Fruit fly (Drosophila melanogaster) whole organism, embryonic: ENCODE measurements around the gene osp.
A peak's percentile ranks its signal among the peaks of the same experiment; 100 is the strongest.

Source experiments
- Bdp1 ChIP-seq: fragments of 200-800 bp; sonication (Bioruptor generic); optimal IDR thresholded peaks from 3 replicates; lab custom pipeline; 2016; ENCODE audit warnings: missing biosample characterization, missing genetic modification characterization
- BtbVII ChIP-seq: fragments of 200-800 bp; sonication (Bioruptor generic); optimal IDR thresholded peaks from 3 replicates; lab custom pipeline; 2017; ENCODE audit warnings: missing biosample characterization, mild to moderate bottlenecking, missing genetic modification characterization
- CG10321 ChIP-seq: fragments of 200-800 bp; sonication (Bioruptor generic); IDR thresholded peaks from 2 replicates; pipeline ENCODE4 v1.3.6; 2022; ENCODE audit warnings: missing biosample characterization, missing genetic modification characterization
- CG10366 ChIP-seq: fragments of 200-800 bp; sonication (Bioruptor generic); IDR thresholded peaks from 2 replicates; pipeline ENCODE4 v1.3.6; 2022; ENCODE audit warnings: missing biosample characterization, missing genetic modification characterization
- CG1233 ChIP-seq: fragments of 200-800 bp; sonication (Bioruptor generic); optimal IDR thresholded peaks from 4 replicates; lab custom pipeline; 2018; ENCODE audit warnings: missing biosample characterization, mild to moderate bottlenecking, missing genetic modification characterization
- CG12942 ChIP-seq: fragments of 200-800 bp; sonication (Bioruptor generic); optimal IDR thresholded peaks from 3 replicates; lab custom pipeline; 2016; ENCODE audit warnings: missing biosample characterization, missing genetic modification characterization
- CG13624 ChIP-seq: fragments of 200-800 bp; sonication (Bioruptor generic); optimal IDR thresholded peaks from 2 replicates; lab custom pipeline; 2016; ENCODE audit warnings: missing biosample characterization, missing genetic modification characterization
- CG1602 ChIP-seq: fragments of 200-800 bp; sonication (Bioruptor generic); optimal IDR thresholded peaks from 3 replicates; lab custom pipeline; 2016; ENCODE audit warnings: missing biosample characterization, missing genetic modification characterization
- CG18599 ChIP-seq: fragments of 200-800 bp; sonication (Bioruptor generic); optimal IDR thresholded peaks from 3 replicates; lab custom pipeline; 2017; ENCODE audit warnings: missing biosample characterization, missing genetic modification characterization, mild to moderate bottlenecking, moderate library complexity, missing genetic modification reagents
- CG2678 ChIP-seq: fragments of 200-800 bp; sonication (Bioruptor generic); optimal IDR thresholded peaks from 3 replicates; lab custom pipeline; 2019; ENCODE audit warnings: missing biosample characterization, mild to moderate bottlenecking, missing genetic modification characterization, moderate library complexity
- CG3065 ChIP-seq: fragments of 200-800 bp; sonication (Bioruptor generic); optimal IDR thresholded peaks from 2 replicates; lab custom pipeline; 2016; ENCODE audit warnings: missing biosample characterization, missing genetic modification characterization
- CG3407 ChIP-seq: fragments of 200-800 bp; sonication (Bioruptor generic); optimal IDR thresholded peaks from 2 replicates; lab custom pipeline; 2018; ENCODE audit warnings: missing biosample characterization, mild to moderate bottlenecking, missing genetic modification characterization
- CG6689 ChIP-seq: fragments of 200-800 bp; sonication (Bioruptor generic); IDR thresholded peaks from 2 replicates; pipeline ENCODE4 v1.3.6; 2022; ENCODE audit warnings: missing biosample characterization, missing genetic modification characterization
- CG6854 ChIP-seq: fragments of 200-800 bp; sonication (Bioruptor generic); optimal IDR thresholded peaks from 3 replicates; lab custom pipeline; 2017; ENCODE audit warnings: missing biosample characterization, mild to moderate bottlenecking, missing genetic modification characterization
- CG8089 ChIP-seq: fragments of 200-800 bp; sonication (Bioruptor generic); optimal IDR thresholded peaks from 3 replicates; lab custom pipeline; 2016; ENCODE audit warnings: missing biosample characterization, missing genetic modification characterization
- CG8359 ChIP-seq: fragments of 200-800 bp; sonication (Bioruptor generic); optimal IDR thresholded peaks from 2 replicates; lab custom pipeline; 2017; ENCODE audit warnings: missing biosample characterization, mild to moderate bottlenecking, missing genetic modification characterization, borderline replicate concordance
- CG8944 ChIP-seq: fragments of 200-800 bp; sonication (Bioruptor generic); optimal IDR thresholded peaks from 3 replicates; lab custom pipeline; 2016; ENCODE audit warnings: missing biosample characterization, missing genetic modification characterization
- CG9876 ChIP-seq: fragments of 200-800 bp; sonication (Bioruptor generic); optimal IDR thresholded peaks from 2 replicates; lab custom pipeline; 2016; ENCODE audit warnings: missing biosample characterization, missing genetic modification characterization
- CTCF ChIP-seq: fragments of 200-800 bp; sonication (Bioruptor generic); optimal IDR thresholded peaks from 2 replicates; lab custom pipeline; 2017; ENCODE audit warnings: missing biosample characterization, mild to moderate bottlenecking, missing genetic modification characterization, moderate library complexity
- Doc2 ChIP-seq: fragments of 200-800 bp; sonication (Bioruptor generic); IDR thresholded peaks from 2 replicates; pipeline ENCODE4 v1.3.6; 2022; ENCODE audit warnings: missing biosample characterization, missing genetic modification characterization
- Ets65A ChIP-seq: fragments of 200-800 bp; sonication (Bioruptor generic); peaks from one replicate; lab custom pipeline; 2016; ENCODE audit warnings: missing biosample characterization, missing genetic modification characterization
- Gug ChIP-seq: fragments of 200-800 bp; sonication (Bioruptor generic); IDR thresholded peaks from 4 replicates; pipeline ENCODE4 v1.3.6; 2022; ENCODE audit warnings: missing biosample characterization, missing genetic modification characterization
- MESR4 ChIP-seq: fragments of 200-800 bp; sonication (Bioruptor generic); optimal IDR thresholded peaks from 2 replicates; lab custom pipeline; 2018; ENCODE audit warnings: missing biosample characterization, mild to moderate bottlenecking, missing genetic modification characterization, moderate library complexity
- Max ChIP-seq: fragments of 200-800 bp; sonication (Bioruptor generic); optimal IDR thresholded peaks from 2 replicates; lab custom pipeline; 2016; ENCODE audit warnings: missing biosample characterization, mild to moderate bottlenecking, missing genetic modification characterization
- Med ChIP-seq: fragments of 200-800 bp; sonication (Bioruptor generic); peaks from one replicate; lab custom pipeline; 2016; ENCODE audit warnings: missing biosample characterization, missing genetic modification characterization, mild to moderate bottlenecking, inconsistent platforms, moderate library complexity
- Nf-YB ChIP-seq: fragments of 200-800 bp; sonication (Bioruptor generic); optimal IDR thresholded peaks from 3 replicates; lab custom pipeline; 2019; ENCODE audit warnings: missing biosample characterization, mild to moderate bottlenecking, missing genetic modification characterization, moderate library complexity
- Oli ChIP-seq: fragments of 200-800 bp; sonication (Bioruptor generic); optimal IDR thresholded peaks from 2 replicates; lab custom pipeline; 2018; ENCODE audit warnings: missing biosample characterization, mild to moderate bottlenecking, missing genetic modification characterization, moderate library complexity
- PHDP ChIP-seq: fragments of 200-800 bp; sonication (Bioruptor generic); optimal IDR thresholded peaks from 3 replicates; lab custom pipeline; 2018; ENCODE audit warnings: missing biosample characterization, mild to moderate bottlenecking, missing genetic modification characterization, moderate library complexity
- Spps ChIP-seq: fragments of 200-800 bp; sonication (Bioruptor generic); optimal IDR thresholded peaks from 2 replicates; lab custom pipeline; 2018; ENCODE audit warnings: missing biosample characterization, mild to moderate bottlenecking, missing genetic modification characterization
- ac ChIP-seq: fragments of 200-800 bp; sonication (Bioruptor generic); optimal IDR thresholded peaks from 3 replicates; lab custom pipeline; 2017; ENCODE audit warnings: missing biosample characterization, mild to moderate bottlenecking, missing genetic modification characterization
- bbx ChIP-seq: fragments of 200-800 bp; sonication (Bioruptor generic); IDR thresholded peaks from 2 replicates; pipeline ENCODE4 v1.3.6; 2022; ENCODE audit warnings: missing biosample characterization, missing genetic modification characterization; ENCODE audit not compliant: partially characterized antibody
- bigmax ChIP-seq: fragments of 200-800 bp; sonication (Bioruptor generic); optimal IDR thresholded peaks from 2 replicates; lab custom pipeline; 2018; ENCODE audit warnings: missing biosample characterization, mild to moderate bottlenecking, missing genetic modification characterization
- dan ChIP-seq: fragments of 200-800 bp; sonication (Bioruptor generic); IDR thresholded peaks from 2 replicates; pipeline ENCODE4 v1.3.6; 2022; ENCODE audit warnings: missing biosample characterization, missing genetic modification characterization
- danr ChIP-seq: fragments of 200-800 bp; sonication (Bioruptor generic); IDR thresholded peaks from 2 replicates; pipeline ENCODE4 v1.3.6; 2022; ENCODE audit warnings: missing biosample characterization, missing genetic modification characterization
- dmrt11E ChIP-seq: fragments of 200-800 bp; sonication (Bioruptor generic); optimal IDR thresholded peaks from 3 replicates; lab custom pipeline; 2018; ENCODE audit warnings: missing biosample characterization, mild to moderate bottlenecking, missing genetic modification characterization, moderate library complexity
- emc ChIP-seq: fragments of 200-800 bp; sonication (Bioruptor generic); optimal IDR thresholded peaks from 2 replicates; lab custom pipeline; 2016; ENCODE audit warnings: missing biosample characterization, missing genetic modification characterization
- eve ChIP-seq, 2 experiments: fragments of >200 bp; optimal IDR thresholded peaks; 2 replicates each; lab custom pipeline; 2017; ENCODE audit warnings: missing biosample characterization in 2 of 2, missing genetic modification characterization in 2 of 2
- fru ChIP-seq: fragments of >200 bp; optimal IDR thresholded peaks from 2 replicates; lab custom pipeline; 2017
- grn ChIP-seq: fragments of 200-800 bp; sonication (Bioruptor generic); optimal IDR thresholded peaks from 3 replicates; lab custom pipeline; 2017; ENCODE audit warnings: missing biosample characterization, missing genetic modification characterization
- gsb ChIP-seq: fragments of 200-800 bp; sonication (Bioruptor generic); IDR thresholded peaks from 2 replicates; pipeline ENCODE4 v1.3.6; 2022; ENCODE audit warnings: missing biosample characterization, missing genetic modification characterization
- mld ChIP-seq: fragments of 200-800 bp; sonication (Bioruptor generic); IDR thresholded peaks from 3 replicates; pipeline ENCODE4 v1.3.6; 2022; ENCODE audit warnings: missing biosample characterization, missing genetic modification characterization; ENCODE audit not compliant: partially characterized antibody
- nau ChIP-seq: fragments of 200-800 bp; sonication (Bioruptor generic); optimal IDR thresholded peaks from 3 replicates; lab custom pipeline; 2017; ENCODE audit warnings: missing biosample characterization, mild to moderate bottlenecking, missing genetic modification characterization, missing genetic modification reagents
- nerfin-2 ChIP-seq: fragments of 200-800 bp; sonication (Bioruptor generic); IDR thresholded peaks from 2 replicates; pipeline ENCODE4 v1.3.6; 2022; ENCODE audit warnings: missing biosample characterization, missing genetic modification characterization; ENCODE audit not compliant: partially characterized antibody
- peb ChIP-seq: fragments of 200-800 bp; sonication (Bioruptor generic); IDR thresholded peaks from 2 replicates; pipeline ENCODE4 v1.3.6; 2022; ENCODE audit warnings: missing biosample characterization, missing genetic modification characterization
- prd ChIP-seq, 3 experiments: fragments of >200 bp in 2 of 3; fragments of 200-800 bp in 1 of 3; sonication (Bioruptor generic) in 1 of 3; optimal IDR thresholded peaks in 2 of 3; IDR thresholded peaks in 1 of 3; 2 replicates in 2 of 3; 3 replicates in 1 of 3; pipeline versions ENCODE4 v1.3.6 to Lab custom; 2017 to 2022; ENCODE audit warnings: missing biosample characterization in 1 of 3, missing genetic modification characterization in 1 of 3
- sd ChIP-seq: fragments of 200-800 bp; sonication (Bioruptor generic); optimal IDR thresholded peaks from 3 replicates; lab custom pipeline; 2018; ENCODE audit warnings: missing biosample characterization, mild to moderate bottlenecking, missing genetic modification characterization, moderate library complexity
- tin ChIP-seq: fragments of 200-800 bp; sonication (Bioruptor generic); optimal IDR thresholded peaks from 3 replicates; lab custom pipeline; 2016; ENCODE audit warnings: missing biosample characterization, missing genetic modification characterization
- tna ChIP-seq: fragments of 200-800 bp; sonication (Bioruptor generic); IDR thresholded peaks from 2 replicates; pipeline ENCODE4 v1.3.6; 2022; ENCODE audit warnings: missing biosample characterization, missing genetic modification characterization; ENCODE audit not compliant: partially characterized antibody
- usp ChIP-seq: fragments of >200 bp; optimal IDR thresholded peaks from 2 replicates; lab custom pipeline; 2017; ENCODE audit warnings: missing biosample characterization, missing genetic modification characterization

osp gene

DNA sequence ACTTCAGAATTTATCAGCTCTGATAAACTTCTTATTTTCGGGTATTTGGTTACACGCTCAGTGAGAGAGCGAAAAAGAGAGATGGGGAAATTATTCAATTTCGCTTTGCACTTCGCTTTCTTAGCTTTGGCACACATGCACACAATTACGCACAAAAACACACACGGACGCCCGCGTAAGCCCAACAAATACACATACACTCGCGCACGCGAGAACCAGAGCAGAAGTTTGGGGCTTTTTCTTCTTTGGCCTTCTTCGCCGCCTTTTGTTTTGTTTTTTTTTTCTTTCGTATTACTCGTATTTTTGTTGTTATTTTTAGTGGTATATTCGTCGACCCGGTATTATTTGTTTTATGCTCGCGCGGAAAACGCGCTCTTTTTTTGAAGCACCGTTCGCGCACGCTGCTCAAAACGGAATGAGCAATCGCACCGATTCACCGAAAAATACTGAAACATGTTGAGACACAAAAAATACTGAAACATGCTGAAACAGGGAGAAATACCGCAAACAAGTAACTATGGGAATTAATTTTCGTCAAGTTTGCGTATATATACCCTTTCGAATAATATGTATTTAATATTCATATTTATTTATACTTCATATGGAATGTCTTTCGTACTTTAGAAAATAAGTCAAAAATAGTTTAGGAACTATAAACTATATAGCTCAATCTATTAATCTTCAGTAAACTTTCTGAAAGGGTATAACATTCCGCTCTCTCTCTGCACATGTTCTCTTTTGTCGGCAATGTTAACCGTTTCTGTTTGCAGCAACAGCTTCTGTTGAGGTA is at the start of gene osp (continued):
- TF ChIP-seq gsb (peak; percentile 98), emc (GFP tag; lab: Kevin White, UChicago) (peak; percentile 46), dan (GFP tag; lab: Robert Waterston, UW) (no peak), bigmax (GFP tag; lab: Kevin White, UChicago) (peak; percentile 60), mld (GFP tag; lab: Robert Waterston, UW) (no peak), ac (peak; percentile 61), Spps (tag; lab: Kevin White, UChicago) (peak; percentile 98), CG6854 (GFP tag; lab: Kevin White, UChicago) (peak; percentile 95), danr (GFP tag; lab: Robert Waterston, UW) (peak; percentile 97), CG2678 (tag; lab: Kevin White, UChicago) (peak; percentile 100), Gug (GFP tag; lab: Robert Waterston, UW) (peak; percentile 84), CG18599 (GFP tag; lab: Kevin White, UChicago) (peak; percentile 99), peb (GFP tag; lab: Robert Waterston, UW) (peak; percentile 97), nau (GFP tag; lab: Kevin White, UChicago) (peak; percentile 97), CG3407 (GFP tag; lab: Kevin White, UChicago) (peak; percentile 96), Max (GFP tag; lab: Kevin White, UChicago) (peak; percentile 97), CG13624 (GFP tag; lab: Kevin White, UChicago) (peak; percentile 85), MESR4 (GFP tag; lab: Kevin White, UChicago) (peak; percentile 56), tna (GFP tag; lab: Robert Waterston, UW) (peak; percentile 45; the same call in 1 of the 2 replicates), PHDP (tag; lab: Kevin White, UChicago) (peak; percentile 100), Ets65A (GFP tag; lab: Kevin White, UChicago) (peak; percentile 61), bbx (GFP tag; lab: Robert Waterston, UW) (peak; percentile 68; the same call in 1 of the 2 replicates), tin (GFP tag; lab: Kevin White, UChicago) (peak; percentile 97), Nf-YB (peak; percentile 90), CG9876 (peak; percentile 32), CG10321 (GFP tag; lab: Robert Waterston, UW) (peak; percentile 86), CG6689 (GFP tag; lab: Robert Waterston, UW) (peak; percentile 99), CTCF (GFP tag; lab: Kevin White, UChicago) (peak; percentile 40), CG1233 (GFP tag; lab: Kevin White, UChicago) (peak; percentile 98), CG3065 (GFP tag; lab: Kevin White, UChicago) (peak; percentile 90), Doc2 (GFP tag; lab: Robert Waterston, UW) (peak; percentile 86), eve (GFP tag; optimal IDR thresholded peaks at IDR 0.05; lab: Kevin White, UChicago) (peak in 1 of 2 experiments; percentile 95), CG8089 (GFP tag; lab: Kevin White, UChicago) (peak; percentile 21), CG1602 (GFP tag; lab: Kevin White, UChicago) (peak; percentile 98), prd (optimal IDR thresholded peaks at IDR 0.05; lab: Kevin White, UChicago) (no peak), prd (GFP tag; IDR thresholded peaks at IDR 0.05; lab: Robert Waterston, UW) (peak; percentile 98), Med (peak; percentile 93), BtbVII (GFP tag; lab: Kevin White, UChicago) (peak; percentile 95), CG8944 (GFP tag; lab: Kevin White, UChicago) (peak; percentile 42), sd (tag; lab: Kevin White, UChicago) (peak; percentile 99), CG8359 (GFP tag; lab: Kevin White, UChicago) (peak; percentile 88), usp (GFP tag; lab: Kevin White, UChicago) (no peak), dmrt11E (tag; lab: Kevin White, UChicago) (peak; percentile 99), CG12942 (GFP tag; lab: Kevin White, UChicago) (peak; percentile 95), fru (lab: Kevin White, UChicago) (no peak), grn (GFP tag; lab: Kevin White, UChicago) (peak; percentile 78), Oli (peak; percentile 98), nerfin-2 (GFP tag; lab: Robert Waterston, UW) (peak; percentile 52), Bdp1 (GFP tag; lab: Kevin White, UChicago) (peak; percentile 66), CG10366 (GFP tag; lab: Robert Waterston, UW) (peak; percentile 99)
